Worm (Caenorhabditis elegans): ENCODE results near the gene C40A11.3.

ce11 chrII:2094924-2095650, 45.8 kb upstream of the C40A11.3 start, which contains the start of gene T16A1.2:
- TF ChIP-seq ama-1 (optimal IDR thresholded peaks at IDR 0.05): no peak
- TF ChIP-seq F13C5.2 (tag; optimal IDR thresholded peaks at IDR 0.05): no peak
- TF ChIP-seq tbx-11 (GFP tag; IDR thresholded peaks at IDR 0.05): no peak
- no peak for TF ChIP-seq hmbx-1 (tag; optimal IDR thresholded peaks at IDR 0.05)
